Fruit fly (Drosophila melanogaster) whole organism, embryonic: ENCODE results near the gene Hrd3.
A peak's percentile ranks its signal among the peaks of the same experiment; 100 is the strongest.

Source experiments
- ATbp ChIP-seq: fragments of 200-800 bp; sonication (Bioruptor generic); optimal IDR thresholded peaks from 2 replicates; lab custom pipeline; 2017; ENCODE audit warnings: missing biosample characterization, mild to moderate bottlenecking, missing genetic modification characterization, missing genetic modification reagents
- BtbVII ChIP-seq: fragments of 200-800 bp; sonication (Bioruptor generic); optimal IDR thresholded peaks from 3 replicates; lab custom pipeline; 2017; ENCODE audit warnings: missing biosample characterization, mild to moderate bottlenecking, missing genetic modification characterization
- C15 ChIP-seq: fragments of 200-800 bp; sonication (Bioruptor generic); IDR thresholded peaks from 3 replicates; pipeline ENCODE4 v1.3.6; 2022; ENCODE audit warnings: missing biosample characterization, missing genetic modification characterization
- CG10147 ChIP-seq: fragments of 200-800 bp; sonication (Bioruptor generic); optimal IDR thresholded peaks from 2 replicates; lab custom pipeline; 2019; ENCODE audit warnings: missing biosample characterization, mild to moderate bottlenecking, missing genetic modification characterization, moderate library complexity
- CG10462 ChIP-seq: fragments of 200-800 bp; sonication (Bioruptor generic); optimal IDR thresholded peaks from 2 replicates; lab custom pipeline; 2016; ENCODE audit warnings: missing biosample characterization, missing genetic modification characterization
- CG12769 ChIP-seq: fragments of 200-800 bp; sonication (Bioruptor generic); optimal IDR thresholded peaks from 2 replicates; lab custom pipeline; 2019; ENCODE audit warnings: missing biosample characterization, mild to moderate bottlenecking, missing genetic modification characterization, moderate library complexity
- CG13287 ChIP-seq: fragments of 200-800 bp; sonication (Bioruptor generic); IDR thresholded peaks from 2 replicates; pipeline ENCODE4 v1.3.6; 2022; ENCODE audit warnings: missing biosample characterization, missing genetic modification characterization; ENCODE audit not compliant: partially characterized antibody
- CG15601 ChIP-seq: fragments of 200-800 bp; sonication (Bioruptor generic); optimal IDR thresholded peaks from 3 replicates; lab custom pipeline; 2019; ENCODE audit warnings: missing biosample characterization, mild to moderate bottlenecking, missing genetic modification characterization, moderate library complexity
- CG16863 ChIP-seq: fragments of 200-800 bp; sonication (Bioruptor generic); optimal IDR thresholded peaks from 3 replicates; lab custom pipeline; 2016; ENCODE audit warnings: missing biosample characterization, missing genetic modification characterization
- CG17359 ChIP-seq: fragments of 200-800 bp; sonication (Bioruptor generic); optimal IDR thresholded peaks from 3 replicates; lab custom pipeline; 2018; ENCODE audit warnings: missing biosample characterization, mild to moderate bottlenecking, missing genetic modification characterization, moderate library complexity
- CG2129 ChIP-seq: fragments of 200-800 bp; sonication (Bioruptor generic); IDR thresholded peaks from 2 replicates; pipeline ENCODE4 v1.3.6; 2022; ENCODE audit warnings: missing biosample characterization, missing genetic modification characterization; ENCODE audit not compliant: partially characterized antibody
- CG2875 ChIP-seq: fragments of 200-800 bp; sonication (Bioruptor generic); optimal IDR thresholded peaks from 2 replicates; lab custom pipeline; 2017; ENCODE audit warnings: missing biosample characterization, mild to moderate bottlenecking, missing genetic modification characterization, missing genetic modification reagents
- CG31388 ChIP-seq: fragments of 200-800 bp; sonication (Bioruptor generic); optimal IDR thresholded peaks from 2 replicates; lab custom pipeline; 2016; ENCODE audit warnings: missing biosample characterization, missing genetic modification characterization
- CG32532 ChIP-seq: fragments of 200-800 bp; sonication (Bioruptor generic); IDR thresholded peaks from 2 replicates; pipeline ENCODE4 v1.3.6; 2022; ENCODE audit warnings: missing biosample characterization, missing genetic modification characterization
- CG3281 ChIP-seq: fragments of 200-800 bp; sonication (Bioruptor generic); optimal IDR thresholded peaks from 3 replicates; lab custom pipeline; 2017; ENCODE audit warnings: missing biosample characterization, mild to moderate bottlenecking, missing genetic modification characterization
- CG3407 ChIP-seq: fragments of 200-800 bp; sonication (Bioruptor generic); optimal IDR thresholded peaks from 2 replicates; lab custom pipeline; 2018; ENCODE audit warnings: missing biosample characterization, mild to moderate bottlenecking, missing genetic modification characterization
- CG34422 ChIP-seq: fragments of 200-800 bp; sonication (Bioruptor generic); IDR thresholded peaks from 3 replicates; pipeline ENCODE4 v1.3.6; 2022; ENCODE audit warnings: missing biosample characterization, missing genetic modification characterization
- CG6689 ChIP-seq: fragments of 200-800 bp; sonication (Bioruptor generic); IDR thresholded peaks from 2 replicates; pipeline ENCODE4 v1.3.6; 2022; ENCODE audit warnings: missing biosample characterization, missing genetic modification characterization
- CG6854 ChIP-seq: fragments of 200-800 bp; sonication (Bioruptor generic); optimal IDR thresholded peaks from 3 replicates; lab custom pipeline; 2017; ENCODE audit warnings: missing biosample characterization, mild to moderate bottlenecking, missing genetic modification characterization
- CG7963 ChIP-seq: fragments of 200-800 bp; sonication (Bioruptor generic); IDR thresholded peaks from 3 replicates; pipeline ENCODE4 v1.3.6; 2022; ENCODE audit warnings: missing biosample characterization, missing genetic modification characterization; ENCODE audit not compliant: partially characterized antibody
- Deaf1 ChIP-seq: fragments of 200-800 bp; optimal IDR thresholded peaks from 3 replicates; lab custom pipeline; 2019; ENCODE audit warnings: missing biosample characterization, mild to moderate bottlenecking, missing genetic modification characterization, moderate library complexity
- Dll ChIP-seq: fragments of 200-800 bp; sonication (Bioruptor generic); IDR thresholded peaks from 4 replicates; pipeline ENCODE4 v1.3.6; 2022; ENCODE audit warnings: missing biosample characterization, missing genetic modification characterization; ENCODE audit not compliant: partially characterized antibody
- Doc3 ChIP-seq: fragments of 200-800 bp; sonication (Bioruptor generic); IDR thresholded peaks from 3 replicates; pipeline ENCODE4 v1.3.6; 2022; ENCODE audit warnings: missing biosample characterization, missing genetic modification characterization; ENCODE audit not compliant: partially characterized antibody
- Drgx ChIP-seq: fragments of 200-800 bp; sonication (Bioruptor generic); IDR thresholded peaks from 2 replicates; pipeline ENCODE4 v1.3.6; 2022; ENCODE audit warnings: missing biosample characterization, missing genetic modification characterization
- E2f1 ChIP-seq: fragments of 200-800 bp; sonication (Bioruptor generic); IDR thresholded peaks from 2 replicates; pipeline ENCODE4 v1.3.6; 2022; ENCODE audit warnings: missing biosample characterization, missing genetic modification characterization
- Fer1 ChIP-seq: fragments of 200-800 bp; sonication (Bioruptor generic); optimal IDR thresholded peaks from 2 replicates; lab custom pipeline; 2017; ENCODE audit warnings: missing biosample characterization, mild to moderate bottlenecking, missing genetic modification characterization
- Fer3 ChIP-seq: fragments of 200-800 bp; sonication (Bioruptor generic); optimal IDR thresholded peaks from 2 replicates; lab custom pipeline; 2018; ENCODE audit warnings: missing biosample characterization, mild to moderate bottlenecking, missing genetic modification characterization, moderate library complexity
- GATAe ChIP-seq: fragments of 200-800 bp; sonication (Bioruptor generic); conservative IDR thresholded peaks from 2 replicates; pipeline ENCODE4 v1.3.6; 2022; ENCODE audit warnings: missing biosample characterization, missing genetic modification characterization
- H2.0 ChIP-seq: fragments of 200-800 bp; sonication (Bioruptor generic); IDR thresholded peaks from 2 replicates; pipeline ENCODE4 v1.3.6; 2022; ENCODE audit warnings: missing biosample characterization, missing genetic modification characterization
- Meics ChIP-seq: fragments of 200-800 bp; sonication (Bioruptor generic); optimal IDR thresholded peaks from 2 replicates; lab custom pipeline; 2017; ENCODE audit warnings: missing biosample characterization, mild to moderate bottlenecking, missing genetic modification characterization
- Mrtf ChIP-seq: fragments of 200-800 bp; sonication (Bioruptor generic); IDR thresholded peaks from 3 replicates; pipeline ENCODE4 v1.3.6; 2022; ENCODE audit warnings: missing biosample characterization, missing genetic modification characterization
- Neu2 ChIP-seq: fragments of 200-800 bp; sonication (Bioruptor generic); optimal IDR thresholded peaks from 3 replicates; lab custom pipeline; 2016; ENCODE audit warnings: missing biosample characterization, missing genetic modification characterization, borderline replicate concordance
- Sry-δ ChIP-seq: fragments of 200-800 bp; sonication (Bioruptor generic); optimal IDR thresholded peaks from 2 replicates; lab custom pipeline; 2016; ENCODE audit warnings: missing biosample characterization, missing genetic modification characterization
- ase ChIP-seq: fragments of 200-800 bp; sonication (Bioruptor generic); IDR thresholded peaks from 3 replicates; pipeline ENCODE4 v1.3.6; 2022; ENCODE audit warnings: missing biosample characterization, missing genetic modification characterization
- cad ChIP-seq: fragments of >200 bp; optimal IDR thresholded peaks from 2 replicates; lab custom pipeline; 2017; ENCODE audit warnings: missing biosample characterization, missing genetic modification characterization
- cg ChIP-seq: fragments of 200-800 bp; sonication (Bioruptor generic); optimal IDR thresholded peaks from 3 replicates; lab custom pipeline; 2019; ENCODE audit warnings: missing biosample characterization, mild to moderate bottlenecking, missing genetic modification characterization, moderate library complexity
- ci ChIP-seq: fragments of 200-800 bp; sonication (Bioruptor generic); IDR thresholded peaks from 3 replicates; pipeline ENCODE4 v1.3.6; 2022; ENCODE audit warnings: missing biosample characterization, missing genetic modification characterization
- crp ChIP-seq, 2 experiments: fragments of 200-800 bp; sonication (Bioruptor generic); optimal IDR thresholded peaks; 2 replicates in 1 of 2; 3 replicates in 1 of 2; lab custom pipeline; 2017; ENCODE audit warnings: missing biosample characterization in 2 of 2, missing genetic modification characterization in 2 of 2, mild to moderate bottlenecking in 1 of 2, moderate library complexity in 1 of 2
- dmrt11E ChIP-seq: fragments of 200-800 bp; sonication (Bioruptor generic); optimal IDR thresholded peaks from 3 replicates; lab custom pipeline; 2018; ENCODE audit warnings: missing biosample characterization, mild to moderate bottlenecking, missing genetic modification characterization, moderate library complexity
- inv ChIP-seq: fragments of 200-800 bp; sonication (Bioruptor generic); IDR thresholded peaks from 2 replicates; pipeline ENCODE4 v1.3.6; 2022; ENCODE audit warnings: missing biosample characterization, missing genetic modification characterization; ENCODE audit not compliant: partially characterized antibody
- luna ChIP-seq: fragments of 200-800 bp; sonication (Bioruptor generic); optimal IDR thresholded peaks from 2 replicates; lab custom pipeline; 2016; ENCODE audit warnings: missing biosample characterization, missing genetic modification characterization
- mld ChIP-seq: fragments of 200-800 bp; sonication (Bioruptor generic); IDR thresholded peaks from 3 replicates; pipeline ENCODE4 v1.3.6; 2022; ENCODE audit warnings: missing biosample characterization, missing genetic modification characterization; ENCODE audit not compliant: partially characterized antibody
- nau ChIP-seq: fragments of 200-800 bp; sonication (Bioruptor generic); optimal IDR thresholded peaks from 3 replicates; lab custom pipeline; 2017; ENCODE audit warnings: missing biosample characterization, mild to moderate bottlenecking, missing genetic modification characterization, missing genetic modification reagents
- odd ChIP-seq: fragments of 200-800 bp; sonication (Bioruptor generic); optimal IDR thresholded peaks from 2 replicates; lab custom pipeline; 2017; ENCODE audit warnings: missing biosample characterization, mild to moderate bottlenecking, missing genetic modification characterization
- sc ChIP-seq, 3 experiments: fragments of >200 bp in 2 of 3; fragments of 200-800 bp in 1 of 3; sonication (Bioruptor generic) in 1 of 3; optimal IDR thresholded peaks; 2 replicates in 2 of 3; 3 replicates in 1 of 3; lab custom pipeline; 2017; ENCODE audit warnings: mild to moderate bottlenecking in 1 of 3, missing biosample characterization in 1 of 3, missing genetic modification characterization in 1 of 3, missing genetic modification reagents in 1 of 3
- sens ChIP-seq: fragments of 200-800 bp; sonication (Bioruptor generic); peaks from one replicate; lab custom pipeline; 2016; ENCODE audit warnings: missing biosample characterization, missing genetic modification characterization
- sug ChIP-seq: fragments of 200-800 bp; optimal IDR thresholded peaks from 2 replicates; lab custom pipeline; 2019; ENCODE audit warnings: missing biosample characterization, mild to moderate bottlenecking, missing genetic modification characterization, moderate library complexity
- tin ChIP-seq: fragments of 200-800 bp; sonication (Bioruptor generic); optimal IDR thresholded peaks from 3 replicates; lab custom pipeline; 2016; ENCODE audit warnings: missing biosample characterization, missing genetic modification characterization
- usp ChIP-seq: fragments of >200 bp; optimal IDR thresholded peaks from 2 replicates; lab custom pipeline; 2017; ENCODE audit warnings: missing biosample characterization, missing genetic modification characterization

Hrd3 gene

dm6 chr3R:23725711-23726349 is 32.5 kb downstream of the Hrd3 start (continued):
- TF ChIP-seq GATAe (GFP tag; lab: Robert Waterston, UW) (no peak), cad (GFP tag; lab: Kevin White, UChicago) (no peak), sc (optimal IDR thresholded peaks at IDR 0.05; lab: Kevin White, UChicago) (no peak), sc (GFP tag; optimal IDR thresholded peaks at IDR 0.05; lab: Kevin White, UChicago) (peak; percentile 1), CG6854 (GFP tag; lab: Kevin White, UChicago) (no peak), CG32532 (GFP tag; lab: Robert Waterston, UW) (no peak), sens (GFP tag; lab: Kevin White, UChicago) (peak; percentile 66), mld (GFP tag; lab: Robert Waterston, UW) (no peak), Fer3 (tag; lab: Kevin White, UChicago) (peak; percentile 30), CG12769 (tag; lab: Kevin White, UChicago) (peak; percentile 55), ci (GFP tag; lab: Robert Waterston, UW) (peak; percentile 50; the same call in 2 of the 3 replicates), CG31388 (GFP tag; lab: Kevin White, UChicago) (no peak), CG2875 (no peak), E2f1 (GFP tag; lab: Robert Waterston, UW) (no peak), dmrt11E (tag; lab: Kevin White, UChicago) (no peak), Neu2 (GFP tag; lab: Kevin White, UChicago) (no peak), sug (tag; lab: Kevin White, UChicago) (peak; percentile 81), Dll (GFP tag; lab: Robert Waterston, UW) (no peak), crp (GFP tag; optimal IDR thresholded peaks at IDR 0.05; lab: Kevin White, UChicago) (no peak), BtbVII (peak; percentile 50), cg (GFP tag; lab: Kevin White, UChicago) (peak; percentile 44), Drgx (GFP tag; lab: Robert Waterston, UW) (no peak), CG16863 (GFP tag; lab: Kevin White, UChicago) (no peak), H2.0 (no peak), CG13287 (GFP tag; lab: Robert Waterston, UW) (0 out of 2 replicates have a peak, but pooled peaks have one; percentile 7), Mrtf (no peak), Meics (GFP tag; lab: Kevin White, UChicago) (no peak), tin (no peak), Fer1 (peak; percentile 60), odd (no peak), usp (GFP tag; lab: Kevin White, UChicago) (no peak), CG10147 (GFP tag; lab: Kevin White, UChicago) (no peak), CG15601 (tag; lab: Kevin White, UChicago) (peak; percentile 35), CG3407 (peak; percentile 10), inv (GFP tag; lab: Robert Waterston, UW) (no peak), CG17359 (tag; lab: Kevin White, UChicago) (peak; percentile 18), CG34422 (GFP tag; lab: Robert Waterston, UW) (no peak), CG10462 (GFP tag; lab: Kevin White, UChicago) (no peak), luna (GFP tag; lab: Kevin White, UChicago) (no peak), C15 (GFP tag; lab: Robert Waterston, UW) (no peak), Sry-δ (GFP tag; lab: Kevin White, UChicago) (no peak), Deaf1 (peak; percentile 67), nau (GFP tag; lab: Kevin White, UChicago) (peak; percentile 40), Doc3 (no peak), CG3281 (GFP tag; lab: Kevin White, UChicago) (peak; percentile 33), CG6689 (GFP tag; lab: Robert Waterston, UW) (no peak), CG7963 (GFP tag; lab: Robert Waterston, UW) (no peak), ATbp (GFP tag; lab: Kevin White, UChicago) (peak; percentile 39), ase (GFP tag; lab: Robert Waterston, UW) (no peak), CG2129 (GFP tag; lab: Robert Waterston, UW) (no peak)
